Worm (Caenorhabditis elegans) whole organism, L1 larva: ENCODE measurements around the gene lido-10.

Source experiments
- C16A3.4 ChIP-seq: fragments of 150-350 bp; optimal IDR thresholded peaks from 2 replicates; lab custom pipeline; 2014; ENCODE audit warnings: missing biosample characterization, missing genetic modification characterization
- Y116A8C.19 ChIP-seq: sonication (generic microtip); optimal IDR thresholded peaks from 2 replicates; lab custom pipeline; 2016; ENCODE audit warnings: missing compliant biosample characterization, missing genetic modification characterization, borderline replicate concordance
- ama-1 ChIP-seq: fragments of 150-350 bp; optimal IDR thresholded peaks from 2 replicates; lab custom pipeline; 2014
- ceh-8 ChIP-seq: fragments of 200-800 bp; sonication (Bioruptor generic); optimal IDR thresholded peaks from 2 replicates; lab custom pipeline; 2018; ENCODE audit warnings: mild to moderate bottlenecking, missing genetic modification characterization, moderate library complexity, missing compliant biosample characterization
- ceh-90 ChIP-seq: sonication (generic microtip); optimal IDR thresholded peaks from 2 replicates; lab custom pipeline; 2016; ENCODE audit warnings: missing genetic modification characterization, missing compliant biosample characterization
- dpl-1 ChIP-seq, 3 experiments: fragments of 150-350 bp in 2 of 3; sonication (generic microtip) in 1 of 3; optimal IDR thresholded peaks; 2 replicates each; lab custom pipeline; 2014 to 2017; ENCODE audit warnings: missing biosample characterization in 3 of 3, missing genetic modification characterization in 3 of 3, missing genetic modification reagents in 3 of 3
- dsc-1 ChIP-seq: sonication (generic microtip); optimal IDR thresholded peaks from 2 replicates; lab custom pipeline; 2016; ENCODE audit warnings: mild to moderate bottlenecking, missing genetic modification characterization, missing compliant biosample characterization
- efl-1 ChIP-seq, 4 experiments: fragments of 150-350 bp; optimal IDR thresholded peaks in 3 of 4; peaks in 1 of 4; 1 replicate in 1 of 4; 2 replicates in 3 of 4; lab custom pipeline; 2014; ENCODE audit warnings: missing biosample characterization in 2 of 4, missing genetic modification characterization in 2 of 4, missing genetic modification reagents in 2 of 4
- egl-27 ChIP-seq, 2 experiments: fragments of 150-350 bp in 1 of 2; sonication (generic microtip); optimal IDR thresholded peaks; 3 replicates each; lab custom pipeline; 2017 to 2018; ENCODE audit warnings: missing biosample characterization in 2 of 2, missing genetic modification characterization in 2 of 2, missing genetic modification reagents in 2 of 2
- elt-3 ChIP-seq, 6 experiments: fragments of 150-350 bp in 1 of 6; sonication (generic microtip); optimal IDR thresholded peaks; 2 replicates each; lab custom pipeline; 2017 to 2018; ENCODE audit warnings: missing biosample characterization in 6 of 6, missing genetic modification characterization in 6 of 6, inconsistent platforms in 1 of 6
- fkh-10 ChIP-seq: sonication (generic microtip); optimal IDR thresholded peaks from 2 replicates; lab custom pipeline; 2017; ENCODE audit warnings: missing biosample characterization, missing genetic modification reagents, missing genetic modification characterization
- fkh-8 ChIP-seq: sonication (generic microtip); optimal IDR thresholded peaks from 2 replicates; lab custom pipeline; 2016; ENCODE audit warnings: mild to moderate bottlenecking, missing genetic modification characterization, missing compliant biosample characterization
- fos-1 ChIP-seq: fragments of 150-350 bp; optimal IDR thresholded peaks from 2 replicates; lab custom pipeline; 2014; ENCODE audit warnings: missing biosample characterization, missing genetic modification characterization
- grh-1 ChIP-seq: fragments of 200-800 bp; sonication (Bioruptor generic); IDR thresholded peaks from 2 replicates; pipeline ENCODE4 v1.3.6; 2022; ENCODE audit warnings: missing genetic modification reagents, missing genetic modification characterization, missing compliant biosample characterization
- hlh-17 ChIP-seq: fragments of 200-800 bp; sonication (Bioruptor generic); optimal IDR thresholded peaks from 2 replicates; lab custom pipeline; 2018; ENCODE audit warnings: missing genetic modification characterization, mild to moderate bottlenecking, missing compliant biosample characterization, moderate library complexity, borderline replicate concordance
- irx-1 ChIP-seq: sonication (generic microtip); optimal IDR thresholded peaks from 2 replicates; lab custom pipeline; 2016; ENCODE audit warnings: missing genetic modification characterization, missing compliant biosample characterization
- isw-1 ChIP-seq: fragments of 200-800 bp; sonication (Bioruptor generic); IDR thresholded peaks from 2 replicates; pipeline ENCODE4 v1.3.6; 2022; ENCODE audit warnings: missing genetic modification characterization, missing compliant biosample characterization
- jun-1 ChIP-seq: fragments of 150-350 bp; optimal IDR thresholded peaks from 2 replicates; lab custom pipeline; 2014; ENCODE audit warnings: missing biosample characterization, missing genetic modification reagents, missing genetic modification characterization
- lin-13 ChIP-seq: fragments of 150-350 bp; optimal IDR thresholded peaks from 2 replicates; lab custom pipeline; 2014; ENCODE audit warnings: missing biosample characterization, missing genetic modification reagents, missing genetic modification characterization
- lin-35 ChIP-seq, 2 experiments: fragments of 150-350 bp; optimal IDR thresholded peaks; 2 replicates each; lab custom pipeline; 2014; ENCODE audit warnings: missing biosample characterization in 2 of 2, missing genetic modification characterization in 2 of 2, missing genetic modification reagents in 2 of 2
- lir-3 ChIP-seq: sonication (generic microtip); optimal IDR thresholded peaks from 2 replicates; lab custom pipeline; 2016; ENCODE audit warnings: mild to moderate bottlenecking, missing genetic modification characterization, moderate library complexity, missing compliant biosample characterization; ENCODE audit not compliant: poor library complexity
- lsy-2 ChIP-seq, 2 experiments: fragments of 150-350 bp; optimal IDR thresholded peaks; 2 replicates each; lab custom pipeline; 2014; ENCODE audit warnings: missing biosample characterization in 2 of 2, missing genetic modification characterization in 2 of 2
- mab-9 ChIP-seq: fragments of 200-800 bp; sonication (Bioruptor generic); IDR thresholded peaks from 2 replicates; pipeline ENCODE4 v1.3.6; 2022; ENCODE audit warnings: missing genetic modification reagents, missing genetic modification characterization, missing compliant biosample characterization
- mef-2 ChIP-seq: fragments of 150-350 bp; optimal IDR thresholded peaks from 2 replicates; lab custom pipeline; 2014; ENCODE audit warnings: missing biosample characterization, missing genetic modification characterization
- mep-1 ChIP-seq: fragments of 150-350 bp; optimal IDR thresholded peaks from 2 replicates; lab custom pipeline; 2014; ENCODE audit warnings: missing biosample characterization, missing genetic modification characterization
- nhr-12 ChIP-seq: sonication (generic microtip); optimal IDR thresholded peaks from 2 replicates; lab custom pipeline; 2017; ENCODE audit warnings: missing biosample characterization, missing genetic modification characterization
- nhr-28 ChIP-seq: fragments of 150-350 bp; optimal IDR thresholded peaks from 2 replicates; lab custom pipeline; 2014; ENCODE audit warnings: missing biosample characterization, missing genetic modification characterization
- nhr-71 ChIP-seq: sonication (generic microtip); optimal IDR thresholded peaks from 2 replicates; lab custom pipeline; 2016; ENCODE audit warnings: mild to moderate bottlenecking, missing genetic modification characterization, moderate library complexity, missing compliant biosample characterization
- pax-3 ChIP-seq: fragments of 200-800 bp; sonication (Bioruptor generic); optimal IDR thresholded peaks from 2 replicates; lab custom pipeline; 2018; ENCODE audit warnings: mild to moderate bottlenecking, missing genetic modification characterization, moderate library complexity, missing compliant biosample characterization
- rnt-1 ChIP-seq: sonication (generic microtip); optimal IDR thresholded peaks from 2 replicates; lab custom pipeline; 2016; ENCODE audit warnings: mild to moderate bottlenecking, missing genetic modification characterization, moderate library complexity, missing compliant biosample characterization
- snu-23 ChIP-seq: sonication (generic microtip); optimal IDR thresholded peaks from 2 replicates; lab custom pipeline; 2016; ENCODE audit warnings: missing genetic modification characterization, missing compliant biosample characterization
- tbx-2 ChIP-seq: sonication (generic microtip); optimal IDR thresholded peaks from 2 replicates; lab custom pipeline; 2016; ENCODE audit warnings: missing genetic modification characterization, missing compliant biosample characterization
- unc-62 ChIP-seq: fragments of 150-350 bp; optimal IDR thresholded peaks from 2 replicates; lab custom pipeline; 2014; ENCODE audit warnings: missing biosample characterization, missing genetic modification reagents, missing genetic modification characterization
- vab-15 ChIP-seq: sonication (generic microtip); optimal IDR thresholded peaks from 2 replicates; lab custom pipeline; 2017; ENCODE audit warnings: missing genotype, mild to moderate bottlenecking, missing genetic modification characterization, missing compliant biosample characterization
- zip-4 ChIP-seq: fragments of 200-800 bp; sonication (Bioruptor generic); optimal IDR thresholded peaks from 2 replicates; lab custom pipeline; 2018; ENCODE audit warnings: mild to moderate bottlenecking, missing genetic modification characterization, moderate library complexity, missing compliant biosample characterization

lido-10 gene

DNA sequence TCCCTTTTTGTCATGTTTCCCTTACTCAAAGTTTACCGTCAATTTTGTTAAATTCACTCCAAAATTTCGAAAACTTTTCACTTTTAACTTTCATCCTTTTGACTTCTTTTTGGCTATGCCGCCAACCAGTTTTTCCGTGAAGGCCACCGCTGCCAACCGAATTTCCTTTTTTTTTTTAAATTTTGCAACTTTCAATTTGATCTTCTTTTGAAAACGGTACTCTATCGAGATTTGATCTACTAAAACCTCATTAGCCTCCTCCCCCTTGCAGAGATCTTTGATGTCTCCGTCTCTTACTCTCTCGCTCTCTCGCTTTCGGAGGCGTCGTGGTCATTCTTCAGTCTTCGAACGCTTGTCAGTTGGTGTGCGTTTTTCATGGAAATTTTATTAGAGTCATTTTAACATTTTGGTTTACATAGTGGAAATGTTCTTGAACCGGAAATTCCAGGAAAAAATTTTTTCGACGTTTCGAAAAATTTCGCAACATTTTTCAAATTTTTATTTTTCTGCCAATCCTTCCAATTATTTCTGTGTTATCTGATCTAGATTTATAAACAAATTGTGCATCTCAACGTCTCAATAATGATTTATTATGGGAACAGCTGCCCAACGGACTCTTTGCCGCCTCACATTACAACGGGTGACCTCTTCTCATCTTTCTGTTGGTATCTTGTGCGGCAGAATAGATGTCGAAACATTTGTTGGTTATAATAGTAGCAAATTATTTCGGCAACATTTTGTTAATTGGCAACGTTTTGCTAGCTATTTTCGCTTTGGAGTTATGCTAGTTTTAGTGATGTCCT lies 7.5 kb upstream of the lido-10 start (continued):
- TF ChIP-seq unc-62 (no peak), irx-1 (no peak), hlh-17 (GFP tag; lab: Kevin White, UChicago) (no peak), jun-1 (tag; lab: Kevin White, UChicago) (no peak), egl-27 (tag; optimal IDR thresholded peaks at IDR 0.05; lab: Kevin White, UChicago) (no peak), zip-4 (GFP tag; lab: Kevin White, UChicago) (peak; percentile 70)

DNA sequence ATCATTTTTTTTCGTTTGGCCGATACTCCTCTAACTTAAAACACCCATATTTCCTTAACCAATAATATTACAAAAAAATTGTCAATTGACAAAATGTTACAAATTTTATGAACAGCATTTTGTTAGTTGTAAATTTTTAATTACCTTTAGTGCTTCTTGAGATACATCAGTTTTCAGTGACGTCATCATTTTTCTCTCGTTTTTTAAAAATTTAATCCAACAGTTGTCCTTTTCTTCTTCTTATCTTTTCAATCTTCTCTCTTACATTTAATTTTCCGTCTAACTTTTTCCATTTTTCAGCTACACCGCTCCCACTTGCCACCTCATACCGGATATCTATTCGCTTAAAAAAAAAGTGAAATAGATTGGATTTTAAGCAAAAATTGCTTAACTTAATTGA lies 5.6 kb upstream of the lido-10 start, which contains the start of gene lido-8:
TSS of gene lido-8 (plus strand) at position 301 of the 400 bp plus-strand sequence.
- TF ChIP-seq nhr-28 (no peak), irx-1 (no peak), fos-1 (tag; lab: Kevin White, UChicago) (no peak), C16A3.4 (no peak), mab-9 (GFP tag; lab: Robert Waterston, UW) (no peak), ceh-90 (tag; lab: Kevin White, UChicago) (no peak), dsc-1 (tag; lab: Kevin White, UChicago) (no peak), mep-1 (tag; lab: Kevin White, UChicago) (no peak), rnt-1 (tag; lab: Kevin White, UChicago) (no peak), pax-3 (tag; lab: Kevin White, UChicago) (no peak), efl-1 (optimal IDR thresholded peaks at IDR 0.05; lab: Kevin White, UChicago) (no peak), efl-1 (GFP tag; optimal IDR thresholded peaks at IDR 0.05 in 1 of 2; lab: Kevin White, UChicago) (no peak), tbx-2 (tag; lab: Kevin White, UChicago) (no peak), isw-1 (no peak)

DNA sequence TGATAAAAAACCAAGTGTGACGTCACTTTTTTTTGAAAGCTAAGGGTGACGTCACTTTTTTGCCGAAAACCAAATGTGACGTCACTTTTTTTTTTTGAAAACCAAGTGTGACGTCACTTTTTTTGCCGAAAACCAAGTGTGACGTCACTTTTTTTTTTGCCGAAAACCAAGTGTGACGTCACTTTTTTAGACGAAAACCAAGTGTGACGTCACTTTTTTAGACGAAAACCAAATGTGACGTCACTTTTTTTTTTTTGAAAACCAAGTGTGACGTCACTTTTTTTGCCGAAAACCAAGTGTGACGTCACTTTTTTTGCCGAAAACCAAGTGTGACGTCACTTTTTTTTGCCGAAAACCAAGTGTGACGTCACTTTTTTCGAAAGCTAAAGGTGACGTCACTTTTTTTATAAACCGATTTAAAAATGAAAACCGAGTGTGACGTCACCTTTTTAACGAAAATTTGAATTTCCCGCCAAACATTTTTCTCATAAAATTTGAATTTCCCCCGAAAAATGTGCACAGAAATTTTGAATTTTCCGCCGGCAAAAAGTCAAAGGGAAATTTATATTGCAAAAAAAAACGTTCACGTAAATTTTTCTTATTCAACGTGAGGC lies 4.4 kb upstream of the lido-10 start:
- TF ChIP-seq elt-3 (tag; optimal IDR thresholded peaks at IDR 0.05; lab: Kevin White, UChicago): no peak
- no peak for TF ChIP-seq mef-2
- no peak for TF ChIP-seq grh-1 (GFP tag; lab: Robert Waterston, UW)
- TF ChIP-seq ceh-8 (GFP tag; lab: Kevin White, UChicago): no peak
- TF ChIP-seq ama-1 (lab: Kevin White, UChicago): no peak
- no peak for TF ChIP-seq isw-1
- no peak for TF ChIP-seq Y116A8C.19 (tag; lab: Kevin White, UChicago)
- no peak for TF ChIP-seq nhr-12 (tag; lab: Kevin White, UChicago)
- TF ChIP-seq lsy-2 (tag; optimal IDR thresholded peaks at IDR 0.05; lab: Kevin White, UChicago): no peak
- no peak for TF ChIP-seq lin-35 (GFP tag; optimal IDR thresholded peaks at IDR 0.05; lab: Kevin White, UChicago)
- no peak for TF ChIP-seq vab-15 (tag; lab: Kevin White, UChicago)
- no peak for TF ChIP-seq dpl-1 (GFP tag; optimal IDR thresholded peaks at IDR 0.05; lab: Kevin White, UChicago)
- TF ChIP-seq snu-23: no peak
- TF ChIP-seq lin-13: no peak
- no peak for TF ChIP-seq lir-3 (tag; lab: Kevin White, UChicago)
- TF ChIP-seq zip-4 (GFP tag; lab: Kevin White, UChicago): no peak
- no peak for TF ChIP-seq fkh-8
- TF ChIP-seq fkh-10 (GFP tag; lab: Kevin White, UChicago): no peak
- TF ChIP-seq nhr-71 (tag; lab: Kevin White, UChicago): no peak
